Worm (Caenorhabditis elegans) whole organism, L1 larva: ENCODE measurements around the gene ins-1.

Experiments
- aha-1 ChIP-seq: fragments of 150-350 bp; optimal IDR thresholded peaks from 2 replicates; lab custom pipeline; 2014; ENCODE audit warnings: missing biosample characterization, missing genetic modification characterization
- blmp-1 ChIP-seq: fragments of 150-350 bp; optimal IDR thresholded peaks from 2 replicates; lab custom pipeline; 2014; ENCODE audit warnings: missing biosample characterization, missing genetic modification characterization
- nhr-77 ChIP-seq: fragments of 150-350 bp; optimal IDR thresholded peaks from 2 replicates; lab custom pipeline; 2014; ENCODE audit warnings: missing biosample characterization, missing genetic modification characterization

DNA sequence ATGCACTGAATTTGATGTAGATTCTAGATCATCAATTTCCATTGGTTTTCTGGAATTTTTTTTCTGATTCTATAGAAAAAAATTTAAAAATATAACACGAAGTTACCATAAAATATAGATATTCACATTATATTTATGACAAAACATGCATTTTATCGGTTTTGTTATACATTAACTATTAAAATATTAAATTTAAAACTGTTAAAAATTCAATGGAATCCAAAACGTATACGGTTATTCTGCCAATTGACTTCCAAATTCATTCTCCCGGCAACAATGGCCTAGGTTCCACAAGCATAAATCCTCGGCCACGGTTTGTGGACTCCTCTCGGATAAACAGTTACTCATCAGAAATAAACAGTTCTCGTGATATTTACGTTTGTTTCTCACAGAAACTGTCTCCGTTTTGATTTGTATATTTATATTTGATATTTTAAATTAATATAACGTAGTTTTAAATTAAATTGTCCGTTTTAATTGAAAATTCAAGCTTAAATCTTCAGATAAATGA is 47.2 kb downstream of the ins-1 start, which contains the start of the genes F01D4.5 and ced-5:
- TF ChIP-seq aha-1 (no peak), nhr-77 (tag; lab: Kevin White, UChicago) (no peak), blmp-1 (tag; lab: Kevin White, UChicago) (peak; percentile 54)
